Fruit fly (Drosophila melanogaster) whole organism, wandering third instar larva: ENCODE results near the gene CG32110.

Experiments
- Abd-B ChIP-seq: fragments of >200 bp; optimal IDR thresholded peaks from 2 replicates; lab custom pipeline; 2017; ENCODE audit warnings: missing biosample characterization, missing genetic modification characterization
- CG32264 ChIP-seq: fragments of 200-800 bp; sonication (Bioruptor generic); optimal IDR thresholded peaks from 2 replicates; lab custom pipeline; 2016; ENCODE audit warnings: missing biosample characterization, missing genetic modification characterization
- CrebA ChIP-seq: fragments of 200-800 bp; sonication (Bioruptor generic); optimal IDR thresholded peaks from 2 replicates; lab custom pipeline; 2016; ENCODE audit warnings: missing biosample characterization, mild to moderate bottlenecking, missing genetic modification characterization, borderline replicate concordance
- Dfd ChIP-seq: fragments of >200 bp; optimal IDR thresholded peaks from 2 replicates; lab custom pipeline; 2017; ENCODE audit warnings: missing biosample characterization, missing genetic modification characterization
- Dif ChIP-seq: fragments of 200-275, 200-300 bp; sonication (Bioruptor generic); optimal IDR thresholded peaks from 2 replicates; lab custom pipeline; 2018; ENCODE audit warnings: missing biosample characterization, missing genetic modification characterization; ENCODE audit not compliant: partially characterized antibody
- GATAd ChIP-seq: sonication (Bioruptor generic); optimal IDR thresholded peaks from 2 replicates; lab custom pipeline; 2016; ENCODE audit warnings: missing biosample characterization, missing genetic modification characterization
- HLH106 ChIP-seq: fragments of 200-800 bp; optimal IDR thresholded peaks from 3 replicates; lab custom pipeline; 2019; ENCODE audit warnings: missing biosample characterization, mild to moderate bottlenecking, missing genetic modification characterization, moderate library complexity
- Hnf4 ChIP-seq: fragments of 200-800 bp; sonication (Bioruptor generic); optimal IDR thresholded peaks from 2 replicates; lab custom pipeline; 2016; ENCODE audit warnings: missing biosample characterization, mild to moderate bottlenecking, missing genetic modification characterization
- Hr78 ChIP-seq: fragments of >200 bp; optimal IDR thresholded peaks from 2 replicates; lab custom pipeline; 2017; ENCODE audit warnings: missing biosample characterization, missing genetic modification characterization
- Hr83 ChIP-seq: fragments of 200-300 bp; sonication (Bioruptor generic); optimal IDR thresholded peaks from 2 replicates; lab custom pipeline; 2016; ENCODE audit warnings: missing biosample characterization, mild to moderate bottlenecking, missing genetic modification characterization, moderate library complexity; ENCODE audit not compliant: poor library complexity, severe bottlenecking
- Jra ChIP-seq: sonication (Bioruptor generic); optimal IDR thresholded peaks from 2 replicates; lab custom pipeline; 2016; ENCODE audit warnings: missing biosample characterization, missing genetic modification characterization
- Mio ChIP-seq: sonication (Bioruptor generic); optimal IDR thresholded peaks from 2 replicates; lab custom pipeline; 2016; ENCODE audit warnings: missing biosample characterization, missing genetic modification characterization
- Myc ChIP-seq: fragments of >200 bp; optimal IDR thresholded peaks from 2 replicates; lab custom pipeline; 2017
- OdsH ChIP-seq: fragments of 200-800 bp; sonication (Bioruptor generic); optimal IDR thresholded peaks from 2 replicates; lab custom pipeline; 2016; ENCODE audit warnings: missing biosample characterization, mild to moderate bottlenecking, missing genetic modification characterization
- Rel ChIP-seq, 2 experiments: fragments of 200-800 bp; sonication (Bioruptor generic) in 1 of 2; optimal IDR thresholded peaks; 2 replicates in 1 of 2; 3 replicates in 1 of 2; lab custom pipeline; 2016 to 2019; ENCODE audit warnings: mild to moderate bottlenecking in 2 of 2, missing biosample characterization in 2 of 2, missing genetic modification characterization in 2 of 2, moderate library complexity in 1 of 2
- Sp1 ChIP-seq: fragments of 200-800 bp; sonication (Bioruptor generic); optimal IDR thresholded peaks from 3 replicates; lab custom pipeline; 2019; ENCODE audit warnings: missing biosample characterization, mild to moderate bottlenecking, missing genetic modification characterization, moderate library complexity
- Vsx2 ChIP-seq: fragments of 200-300, 225-300 bp; sonication (Bioruptor generic); optimal IDR thresholded peaks from 2 replicates; lab custom pipeline; 2018; ENCODE audit warnings: missing biosample characterization, missing genetic modification characterization; ENCODE audit not compliant: partially characterized antibody
- br ChIP-seq: fragments of 200-800 bp; sonication (Bioruptor generic); optimal IDR thresholded peaks from 2 replicates; lab custom pipeline; 2016; ENCODE audit warnings: missing biosample characterization, missing genetic modification characterization
- brk ChIP-seq: fragments of 200-800 bp; sonication (Bioruptor generic); optimal IDR thresholded peaks from 2 replicates; lab custom pipeline; 2016; ENCODE audit warnings: missing biosample characterization, mild to moderate bottlenecking, missing genetic modification characterization
- dl ChIP-seq, 2 experiments: fragments of 175-275, 200-275 bp in 1 of 2; fragments of 200-275 bp in 1 of 2; sonication (Bioruptor generic); optimal IDR thresholded peaks; lab custom pipeline; 2018; ENCODE audit warnings: mild to moderate bottlenecking in 2 of 2, missing biosample characterization in 2 of 2, missing genetic modification characterization in 2 of 2, moderate library complexity in 2 of 2; ENCODE audit not compliant: partially characterized antibody in 2 of 2, insufficient read depth in 1 of 2
- dmrt93B ChIP-seq: fragments of 200-800 bp; sonication (Bioruptor generic); optimal IDR thresholded peaks from 2 replicates; lab custom pipeline; 2018; ENCODE audit warnings: missing biosample characterization, mild to moderate bottlenecking, missing genetic modification characterization
- dsf ChIP-seq: sonication (Bioruptor generic); optimal IDR thresholded peaks from 2 replicates; lab custom pipeline; 2016; ENCODE audit warnings: missing biosample characterization, missing genetic modification characterization, borderline replicate concordance
- ey ChIP-seq: fragments of 200-800 bp; sonication (Bioruptor generic); optimal IDR thresholded peaks from 2 replicates; lab custom pipeline; 2016; ENCODE audit warnings: missing biosample characterization, missing genetic modification characterization
- foxo ChIP-seq, 2 experiments: fragments of 200-800 bp; sonication (Bioruptor generic); optimal IDR thresholded peaks; 2 replicates in 1 of 2; 3 replicates in 1 of 2; lab custom pipeline; 2016 to 2017; ENCODE audit warnings: missing biosample characterization in 2 of 2, missing genetic modification characterization in 2 of 2
- fru ChIP-seq: fragments of 200-800 bp; sonication (Bioruptor generic); optimal IDR thresholded peaks from 3 replicates; lab custom pipeline; 2016; ENCODE audit warnings: missing biosample characterization, mild to moderate bottlenecking, missing genetic modification characterization
- h ChIP-seq: fragments of 200-800 bp; sonication (Bioruptor generic); optimal IDR thresholded peaks from 3 replicates; lab custom pipeline; 2016; ENCODE audit warnings: missing biosample characterization, mild to moderate bottlenecking, missing genetic modification characterization
- jim ChIP-seq: fragments of 175-275, 200-325 bp; sonication (Bioruptor generic); optimal IDR thresholded peaks from 2 replicates; lab custom pipeline; 2016; ENCODE audit warnings: missing biosample characterization, mild to moderate bottlenecking, missing genetic modification characterization
- lola ChIP-seq: fragments of >200 bp; optimal IDR thresholded peaks from 2 replicates; lab custom pipeline; 2017; ENCODE audit warnings: missing biosample characterization, missing genetic modification characterization
- pan ChIP-seq: fragments of >200 bp; optimal IDR thresholded peaks from 2 replicates; lab custom pipeline; 2017
- psq ChIP-seq: fragments of 200-800 bp; sonication (Bioruptor generic); optimal IDR thresholded peaks from 3 replicates; lab custom pipeline; 2017; ENCODE audit warnings: missing biosample characterization, mild to moderate bottlenecking, missing genetic modification characterization, moderate library complexity
- rgr ChIP-seq: fragments of 200-800 bp; sonication (Bioruptor generic); optimal IDR thresholded peaks from 3 replicates; lab custom pipeline; 2016; ENCODE audit warnings: missing biosample characterization, mild to moderate bottlenecking, missing genetic modification characterization
- sage ChIP-seq: fragments of 200-800 bp; sonication (Bioruptor generic); optimal IDR thresholded peaks from 2 replicates; lab custom pipeline; 2016; ENCODE audit warnings: missing biosample characterization, mild to moderate bottlenecking, missing genetic modification characterization
- sv ChIP-seq: fragments of 200-800 bp; sonication (Bioruptor generic); optimal IDR thresholded peaks from 3 replicates; lab custom pipeline; 2016; ENCODE audit warnings: missing biosample characterization, missing genetic modification characterization
- tai ChIP-seq: sonication (Bioruptor generic); optimal IDR thresholded peaks from 2 replicates; lab custom pipeline; 2016; ENCODE audit warnings: missing biosample characterization, missing genetic modification characterization
- usp ChIP-seq: fragments of >200 bp; optimal IDR thresholded peaks from 2 replicates; lab custom pipeline; 2017; ENCODE audit warnings: missing biosample characterization, missing genetic modification characterization
- woc ChIP-seq: sonication (Bioruptor generic); optimal IDR thresholded peaks from 2 replicates; lab custom pipeline; 2016; ENCODE audit warnings: missing biosample characterization, mild to moderate bottlenecking, missing genetic modification characterization

The CG32110 gene

dm6 chr3L:12808421-12808820, at the start of gene CG32110:
Gene CG32110, plus strand, starts transcription at chr3L:12808721.
- TF ChIP-seq woc (GFP tag; lab: Kevin White, UChicago) (no peak), Myc (no peak), Dif (no peak), sage (no peak), Vsx2 (GFP tag; lab: Kevin White, UChicago) (no peak), h (no peak), HLH106 (tag; lab: Kevin White, UChicago) (no peak)

dm6 chr3L:12772740-12773686, 35.5 kb upstream of the CG32110 start, which contains the start of gene Hip1:
Gene Hip1, minus strand, starts transcription at chr3L:12773573.
- TF ChIP-seq brk: no peak
- TF ChIP-seq Jra (GFP tag; lab: Kevin White, UChicago): peak; percentile 42
- no peak for TF ChIP-seq usp (GFP tag; lab: Kevin White, UChicago)
- peak; percentile 55 for TF ChIP-seq tai
- TF ChIP-seq Hr83 (GFP tag; lab: Kevin White, UChicago): peak; percentile 80
- no peak for TF ChIP-seq Sp1 (GFP tag; lab: Kevin White, UChicago)

DNA sequence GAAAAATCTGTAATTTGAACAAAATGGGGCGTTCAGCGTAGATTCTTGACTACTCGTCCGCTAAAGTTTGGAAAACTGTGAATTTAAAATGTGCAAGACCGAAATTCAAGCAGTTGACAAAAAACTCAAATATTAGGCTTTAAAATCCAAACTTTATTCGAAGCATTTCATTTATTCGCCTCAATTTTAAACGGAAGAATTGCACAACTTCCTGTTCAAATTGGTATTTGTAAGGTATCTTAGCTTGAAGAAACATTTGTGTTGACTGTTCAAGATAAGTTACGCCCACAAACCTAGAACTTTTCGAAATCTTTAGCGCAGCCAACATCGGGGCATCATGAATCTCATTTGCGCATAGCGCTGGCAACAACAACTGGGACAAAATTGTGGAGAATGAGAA, 29.9 kb upstream of the CG32110 start, which contains the start of gene CG32106:
CG32106 (minus strand) TSS at position 101 of the 400 bp plus-strand sequence.
- TF ChIP-seq dmrt93B (GFP tag; lab: Kevin White, UChicago): no peak
- TF ChIP-seq Hr83 (GFP tag; lab: Kevin White, UChicago): no peak
- TF ChIP-seq woc (GFP tag; lab: Kevin White, UChicago): no peak
- TF ChIP-seq Vsx2 (GFP tag; lab: Kevin White, UChicago): no peak
- no peak for TF ChIP-seq fru (GFP tag; lab: Kevin White, UChicago)

dm6 chr3L:12780997-12781396, 27.5 kb upstream of the CG32110 start, which contains the start of the genes CG10969 and CG17666:
Gene CG10969, minus strand, starts transcription at chr3L:12781097.
Gene CG17666, plus strand, starts transcription at chr3L:12781325.
- no peak for TF ChIP-seq GATAd (GFP tag; lab: Kevin White, UChicago)
- no peak for TF ChIP-seq sage
- no peak for TF ChIP-seq lola (GFP tag; lab: Kevin White, UChicago)
- TF ChIP-seq rgr (GFP tag; lab: Kevin White, UChicago): no peak
- TF ChIP-seq Myc: no peak
- TF ChIP-seq br (GFP tag; lab: Kevin White, UChicago): no peak
- TF ChIP-seq Hnf4 (GFP tag; lab: Kevin White, UChicago): no peak
- no peak for TF ChIP-seq Mio (GFP tag; lab: Kevin White, UChicago)
- no peak for TF ChIP-seq OdsH
- TF ChIP-seq tai: no peak
- no peak for TF ChIP-seq h
- TF ChIP-seq ey: no peak
- no peak for TF ChIP-seq Abd-B
- TF ChIP-seq, all 38 proteins: peak for 0

DNA sequence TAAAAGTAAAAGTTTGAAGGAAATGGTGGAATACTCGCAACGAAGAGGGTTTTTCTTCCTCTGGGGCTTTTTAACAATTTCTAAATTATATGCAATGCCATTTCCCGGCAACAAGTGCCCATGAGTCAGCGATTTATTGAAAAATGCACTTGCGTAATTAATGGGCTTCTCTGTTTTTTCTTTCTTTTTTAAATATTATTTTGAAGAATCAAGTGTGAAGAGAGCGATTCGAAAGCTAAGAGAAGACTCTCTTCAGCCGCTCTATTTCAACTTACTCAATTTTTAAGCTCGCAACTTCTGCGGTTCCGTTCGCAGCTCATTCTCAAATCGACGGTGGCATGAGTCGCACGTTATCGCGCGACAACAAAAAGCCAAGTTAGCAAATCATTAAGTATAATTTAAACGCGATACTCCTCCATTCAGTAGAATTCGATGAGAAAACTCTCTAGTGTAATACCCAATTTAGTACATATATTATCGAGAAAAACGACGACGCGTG, 18.6 kb upstream of the CG32110 start, which contains the start of gene CG42709:
CG42709 (plus strand) TSS at position 318 of the 499 bp plus-strand sequence.
- TF ChIP-seq foxo (GFP tag; optimal IDR thresholded peaks at IDR 0.05; lab: Kevin White, UChicago) (no peak), tai (no peak), usp (GFP tag; lab: Kevin White, UChicago) (no peak), Rel (GFP tag; optimal IDR thresholded peaks at IDR 0.05; lab: Kevin White, UChicago) (peak; percentile 49), Rel (tag; optimal IDR thresholded peaks at IDR 0.05; lab: Kevin White, UChicago) (no peak), sv (GFP tag; lab: Kevin White, UChicago) (no peak), jim (no peak), h (peak; percentile 14), sage (peak; percentile 67), OdsH (no peak), pan (lab: Kevin White, UChicago) (no peak), Hr78 (no peak), Dfd (GFP tag; lab: Kevin White, UChicago) (no peak), Myc (no peak), Vsx2 (GFP tag; lab: Kevin White, UChicago) (no peak), Sp1 (GFP tag; lab: Kevin White, UChicago) (no peak), CG32264 (GFP tag; lab: Kevin White, UChicago) (no peak), ey (no peak), dl (GFP tag; optimal IDR thresholded peaks at IDR 0.05; lab: Kevin White, UChicago; ENCODE audit: insufficient read depth in 1 of 2, partially characterized antibody in 2 of 2) (peak; percentile 21 to 34), Jra (GFP tag; lab: Kevin White, UChicago) (no peak), Mio (GFP tag; lab: Kevin White, UChicago) (no peak), fru (GFP tag; lab: Kevin White, UChicago) (no peak), dsf (GFP tag; lab: Kevin White, UChicago) (no peak), Hr83 (GFP tag; lab: Kevin White, UChicago) (no peak), Abd-B (no peak), dmrt93B (GFP tag; lab: Kevin White, UChicago) (no peak), br (GFP tag; lab: Kevin White, UChicago) (no peak), GATAd (GFP tag; lab: Kevin White, UChicago) (no peak), rgr (GFP tag; lab: Kevin White, UChicago) (no peak), psq (GFP tag; lab: Kevin White, UChicago) (no peak), CrebA (GFP tag; lab: Kevin White, UChicago) (peak; percentile 59)
